Fruit fly (Drosophila melanogaster): ENCODE results near the gene sno.

- TF ChIP-seq pan (optimal IDR thresholded peaks at IDR 0.05), result no peak
- TF ChIP-seq EcR (GFP tag; optimal IDR thresholded peaks at IDR 0.05), result no peak
- TF ChIP-seq psq (optimal IDR thresholded peaks at IDR 0.05), result no peak
- no peak for TF ChIP-seq CG8478 (optimal IDR thresholded peaks at IDR 0.05)
- no peak for TF ChIP-seq usp (GFP tag; optimal IDR thresholded peaks at IDR 0.05)
- no peak for TF ChIP-seq Dll (optimal IDR thresholded peaks at IDR 0.05)
Measured at dm6 chrX:13149083-13149482, 62.4 kb downstream of the sno start.

Measured in whole organism.